Worm (Caenorhabditis elegans) whole organism, L1 larva: ENCODE measurements around the gene npa-1.

Experiments
- C34B4.2 ChIP-seq: sonication (generic microtip); optimal IDR thresholded peaks from 2 replicates; lab custom pipeline; 2017; ENCODE audit warnings: mild to moderate bottlenecking, missing genetic modification characterization, missing compliant biosample characterization
- aly-2 ChIP-seq: fragments of 150-350 bp; optimal IDR thresholded peaks from 2 replicates; lab custom pipeline; 2014; ENCODE audit warnings: missing biosample characterization, missing genetic modification characterization
- ama-1 ChIP-seq: fragments of 150-350 bp; optimal IDR thresholded peaks from 2 replicates; lab custom pipeline; 2014
- elt-2 ChIP-seq: sonication (generic microtip); optimal IDR thresholded peaks from 2 replicates; lab custom pipeline; 2016; ENCODE audit warnings: missing genetic modification characterization, mild to moderate bottlenecking, inconsistent platforms, missing compliant biosample characterization, missing genetic modification reagents
- elt-3 ChIP-seq, 6 experiments: fragments of 150-350 bp in 1 of 6; sonication (generic microtip); optimal IDR thresholded peaks; 2 replicates each; lab custom pipeline; 2017 to 2018; ENCODE audit warnings: missing biosample characterization in 6 of 6, missing genetic modification characterization in 6 of 6, inconsistent platforms in 1 of 6
- fkh-10 ChIP-seq: sonication (generic microtip); optimal IDR thresholded peaks from 2 replicates; lab custom pipeline; 2017; ENCODE audit warnings: missing biosample characterization, missing genetic modification reagents, missing genetic modification characterization
- hlh-4 ChIP-seq: sonication (generic microtip); optimal IDR thresholded peaks from 2 replicates; lab custom pipeline; 2016; ENCODE audit warnings: mild to moderate bottlenecking, missing genetic modification characterization, missing compliant biosample characterization
- nhr-11 ChIP-seq: fragments of 150-350 bp; optimal IDR thresholded peaks from 2 replicates; lab custom pipeline; 2014; ENCODE audit warnings: missing biosample characterization, missing genetic modification characterization
- nhr-20 ChIP-seq: sonication (generic microtip); optimal IDR thresholded peaks from 2 replicates; lab custom pipeline; 2016; ENCODE audit warnings: mild to moderate bottlenecking, missing genetic modification characterization, missing compliant biosample characterization
- nhr-28 ChIP-seq: fragments of 150-350 bp; optimal IDR thresholded peaks from 2 replicates; lab custom pipeline; 2014; ENCODE audit warnings: missing biosample characterization, missing genetic modification characterization
- skn-1 ChIP-seq: fragments of 150-350 bp; optimal IDR thresholded peaks from 2 replicates; lab custom pipeline; 2014; ENCODE audit warnings: missing biosample characterization, missing genetic modification characterization
- snpc-4 ChIP-seq: fragments of 150-350 bp; optimal IDR thresholded peaks from 2 replicates; lab custom pipeline; 2014; ENCODE audit warnings: missing biosample characterization, missing genetic modification characterization
- sup-37 ChIP-seq: fragments of 200-800 bp; sonication (Bioruptor generic); optimal IDR thresholded peaks from 2 replicates; lab custom pipeline; 2018; ENCODE audit warnings: mild to moderate bottlenecking, missing genetic modification characterization, missing compliant biosample characterization
- unc-130 ChIP-seq: fragments of 150-350 bp; optimal IDR thresholded peaks from 2 replicates; lab custom pipeline; 2017; ENCODE audit warnings: missing biosample characterization, missing genetic modification characterization, inconsistent platforms

ce11 chrV:7059350-7059749, 16.2 kb upstream of the npa-1 start, which contains the start of gene mdt-6:
- TF ChIP-seq fkh-10 (GFP tag; lab: Kevin White, UChicago) = no peak
- no peak for TF ChIP-seq nhr-20 (tag; lab: Kevin White, UChicago)
- no peak for TF ChIP-seq ama-1 (lab: Kevin White, UChicago)
- no peak for TF ChIP-seq aly-2 (tag; lab: Kevin White, UChicago)
- no peak for TF ChIP-seq sup-37 (GFP tag; lab: Kevin White, UChicago)
- TF ChIP-seq nhr-11 (tag; lab: Kevin White, UChicago) = no peak
- no peak for TF ChIP-seq unc-130 (tag; lab: Kevin White, UChicago)
- TF ChIP-seq hlh-4 (tag; lab: Kevin White, UChicago) = no peak
- no peak for TF ChIP-seq elt-3 (tag; optimal IDR thresholded peaks at IDR 0.05; lab: Kevin White, UChicago)
- no peak for TF ChIP-seq C34B4.2 (tag; lab: Kevin White, UChicago)
- no peak for TF ChIP-seq elt-2
- TF ChIP-seq skn-1 (tag; lab: Kevin White, UChicago) = no peak
- TF ChIP-seq nhr-28 (tag; lab: Kevin White, UChicago) = no peak
- no peak for TF ChIP-seq snpc-4 (tag; lab: Kevin White, UChicago)
